Worm (Caenorhabditis elegans): ENCODE data around the gene tbb-4.
A peak's percentile ranks its signal among the peaks of the same experiment; 100 is the strongest.

- TF ChIP-seq ztf-23 (GFP tag; IDR thresholded peaks at IDR 0.05) (no peak), cog-1 (tag; optimal IDR thresholded peaks at IDR 0.05) (peak; percentile 17), tab-1 (GFP tag; IDR thresholded peaks at IDR 0.05) (no peak), ref-1 (GFP tag; conservative IDR thresholded peaks at IDR 0.05) (no peak), med-1 (GFP tag; optimal IDR thresholded peaks at IDR 0.05; ENCODE audit: insufficient read depth) (no peak), T22C8.4 (GFP tag; IDR thresholded peaks at IDR 0.05) (no peak), ztf-29 (GFP tag; IDR thresholded peaks at IDR 0.05) (no peak), flt-1 (GFP tag; IDR thresholded peaks at IDR 0.05) (no peak), klf-2 (GFP tag; conservative IDR thresholded peaks at IDR 0.05) (no peak)
Observed at ce11 chrX:9431002-9431482, 5.7 kb downstream of the tbb-4 start, which contains the start of gene B0272.3.

Data from whole organism, midembryonic.